Fruit fly (Drosophila melanogaster): ENCODE results near the gene CYLD.
A peak's percentile ranks its signal among the peaks of the same experiment; 100 is the strongest.

Gene CYLD

DNA sequence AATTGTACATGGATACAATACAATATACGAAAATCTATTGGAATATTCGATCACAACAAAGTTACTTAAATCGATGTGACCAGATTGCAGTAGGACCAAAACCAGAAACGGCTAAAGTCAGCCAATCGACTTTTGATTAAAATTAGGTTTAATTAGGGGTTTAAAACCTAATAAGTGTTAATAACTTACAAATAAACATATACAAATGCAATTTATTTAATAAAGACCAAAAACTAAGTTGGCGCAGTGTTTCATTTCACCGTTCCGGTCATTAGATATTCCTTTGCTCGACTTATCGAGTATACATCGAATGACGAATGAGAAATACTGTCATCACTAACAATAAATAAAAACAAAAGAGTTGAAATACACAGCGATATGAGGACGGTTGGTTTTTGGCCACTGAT is 49.2 kb downstream of the CYLD start, which contains the start of the genes bsk and CG31717 (continued):
- TF ChIP-seq CG17385 (GFP tag; optimal IDR thresholded peaks at IDR 0.05) = no peak
- no peak for TF ChIP-seq ems (GFP tag; optimal IDR thresholded peaks at IDR 0.05)
- no peak for TF ChIP-seq E2f2 (GFP tag; IDR thresholded peaks at IDR 0.05)
- peak; percentile 19 for TF ChIP-seq Sin3A (optimal IDR thresholded peaks at IDR 0.05)
- TF ChIP-seq NC2α (GFP tag; optimal IDR thresholded peaks at IDR 0.05) = no peak
- peak; percentile 60 for TF ChIP-seq nmo (GFP tag; optimal IDR thresholded peaks at IDR 0.05)
- TF ChIP-seq CG16813 (GFP tag; IDR thresholded peaks at IDR 0.05; ENCODE audit: partially characterized antibody) = peak; percentile 44; the same call in 1 of the 3 replicates
- no peak for TF ChIP-seq CG12104 (GFP tag; optimal IDR thresholded peaks at IDR 0.05)
- TF ChIP-seq CG3726 (GFP tag; IDR thresholded peaks at IDR 0.05) = no peak
- no peak for TF ChIP-seq Hmr (GFP tag; optimal IDR thresholded peaks at IDR 0.05)
- TF ChIP-seq Adf1 (GFP tag; IDR thresholded peaks at IDR 0.05) = no peak
- no peak for TF ChIP-seq Aef1 (GFP tag; IDR thresholded peaks at IDR 0.05)
- no peak for TF ChIP-seq Dek (tag; optimal IDR thresholded peaks at IDR 0.05)
- TF ChIP-seq CG15696 (tag; optimal IDR thresholded peaks at IDR 0.05) = no peak
- TF ChIP-seq Hr78 (GFP tag; optimal IDR thresholded peaks at IDR 0.05) = no peak
- TF ChIP-seq h (optimal IDR thresholded peaks at IDR 0.05) = no peak
- no peak for TF ChIP-seq Dfd (GFP tag; optimal IDR thresholded peaks at IDR 0.05)
- no peak for TF ChIP-seq Ets65A (GFP tag)
- TF ChIP-seq Bdp1 (GFP tag; optimal IDR thresholded peaks at IDR 0.05) = no peak
- TF ChIP-seq CG10274 (GFP tag; optimal IDR thresholded peaks at IDR 0.05) = no peak
- TF ChIP-seq mam (GFP tag; optimal IDR thresholded peaks at IDR 0.05) = no peak
- no peak for TF ChIP-seq NFAT (GFP tag; IDR thresholded peaks at IDR 0.05)
- TF ChIP-seq CG12744 (GFP tag; optimal IDR thresholded peaks at IDR 0.05) = no peak
- no peak for TF ChIP-seq CG10462 (GFP tag; optimal IDR thresholded peaks at IDR 0.05)
- TF ChIP-seq CG32772 (GFP tag; IDR thresholded peaks at IDR 0.05) = no peak
- peak; percentile 65 for TF ChIP-seq row (GFP tag; IDR thresholded peaks at IDR 0.05)
- no peak for TF ChIP-seq CG15073 (GFP tag; optimal IDR thresholded peaks at IDR 0.05)
- TF ChIP-seq Hr39 (optimal IDR thresholded peaks at IDR 0.05) = no peak
- no peak for TF ChIP-seq crc (GFP tag; optimal IDR thresholded peaks at IDR 0.05)
- no peak for TF ChIP-seq bowl (GFP tag; IDR thresholded peaks at IDR 0.05)
- peak; percentile 34 for TF ChIP-seq kay (GFP tag; optimal IDR thresholded peaks at IDR 0.05)
- TF ChIP-seq gcm (GFP tag; optimal IDR thresholded peaks at IDR 0.05) = no peak

DNA sequence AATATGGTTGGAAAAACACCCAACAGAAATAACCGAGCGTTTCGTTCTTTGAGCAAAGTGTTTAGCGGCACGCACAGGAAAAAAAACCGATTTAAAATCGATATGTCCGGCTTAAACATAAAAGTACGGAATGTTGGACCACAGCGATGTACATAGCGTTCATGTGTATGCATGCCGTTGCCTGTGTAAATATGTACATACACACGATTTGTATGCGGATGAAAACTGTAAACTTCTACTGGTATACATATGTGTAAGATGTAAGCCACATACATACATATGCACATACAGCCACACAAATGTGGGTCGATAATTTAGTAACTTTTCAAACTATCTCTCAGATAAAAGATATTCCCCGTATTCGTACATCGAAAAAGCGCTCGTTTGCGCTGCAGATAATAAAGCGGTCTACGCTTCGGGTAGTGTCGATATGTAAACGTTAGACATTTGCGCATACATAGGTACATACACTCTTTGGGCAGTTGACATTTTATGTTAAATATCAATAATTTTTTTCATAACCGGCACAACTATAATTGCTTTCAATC is 49.9 kb downstream of the CYLD start:
- TF ChIP-seq pfk (GFP tag; optimal IDR thresholded peaks at IDR 0.05) (peak; percentile 75), luna (GFP tag; optimal IDR thresholded peaks at IDR 0.05) (no peak), rib (GFP tag; IDR thresholded peaks at IDR 0.05) (no peak), onecut (GFP tag; IDR thresholded peaks at IDR 0.05) (peak; percentile 80), hbn (GFP tag; IDR thresholded peaks at IDR 0.05; ENCODE audit: partially characterized antibody) (no peak), Neu2 (GFP tag; optimal IDR thresholded peaks at IDR 0.05; ENCODE audit: borderline replicate concordance) (peak; percentile 35), CG9215 (GFP tag; IDR thresholded peaks at IDR 0.05) (no peak), sima (GFP tag; optimal IDR thresholded peaks at IDR 0.05) (no peak), bigmax (GFP tag; optimal IDR thresholded peaks at IDR 0.05) (no peak), lola (GFP tag; optimal IDR thresholded peaks at IDR 0.05) (peak in 1 of 3 experiments; percentile 51), CG3163 (GFP tag; optimal IDR thresholded peaks at IDR 0.05) (peak; percentile 11), CG9797 (GFP tag; optimal IDR thresholded peaks at IDR 0.05) (no peak), CG11723 (GFP tag; optimal IDR thresholded peaks at IDR 0.05) (peak; percentile 27), trh (GFP tag; optimal IDR thresholded peaks at IDR 0.05) (peak; percentile 20), B-H2 (GFP tag; optimal IDR thresholded peaks at IDR 0.05) (peak; percentile 31), BtbVII (GFP tag; optimal IDR thresholded peaks at IDR 0.05) (peak; percentile 60), CG30020 (tag; optimal IDR thresholded peaks at IDR 0.05) (peak; percentile 74), sd (tag; optimal IDR thresholded peaks at IDR 0.05) (peak; percentile 76), Spps (tag; optimal IDR thresholded peaks at IDR 0.05) (peak; percentile 2), CG9609 (GFP tag; optimal IDR thresholded peaks at IDR 0.05) (no peak), sens (GFP tag) (peak; percentile 86), cg (GFP tag; optimal IDR thresholded peaks at IDR 0.05) (peak; percentile 79)
